Fruit fly (Drosophila melanogaster) ovary, adult (tissue): ENCODE measurements around the gene SLC5A11.
A peak's percentile ranks its signal among the peaks of the same experiment; 100 is the strongest.

ENCODE experiments used
- CG17801 ChIP-seq: fragments of 200-800 bp; optimal IDR thresholded peaks from 2 replicates; lab custom pipeline; 2019; ENCODE audit warnings: missing biosample characterization, mild to moderate bottlenecking, missing genetic modification characterization, moderate library complexity; ENCODE audit not compliant: partially characterized antibody

Gene SLC5A11

dm6 chr2L:8165800-8166576, 38.9 kb downstream of the SLC5A11 start:
- no peak for TF ChIP-seq CG17801 (GFP tag; lab: Kevin White, UChicago)

dm6 chr2L:8164219-8164618, 40.7 kb downstream of the SLC5A11 start:
- TF ChIP-seq CG17801 (GFP tag; lab: Kevin White, UChicago), result no peak

dm6 chr2L:8163588-8164166, 41.3 kb downstream of the SLC5A11 start:
- peak; percentile 11 for TF ChIP-seq CG17801 (GFP tag; lab: Kevin White, UChicago)

- no peak for TF ChIP-seq CG17801 (GFP tag; lab: Kevin White, UChicago)
Observed at dm6 chr2L:8163025-8163351, 41.9 kb downstream of the SLC5A11 start, which contains the start of gene Piezo. TSS of gene Piezo (plus strand) at chr2L:8163073.

dm6 chr2L:8162307-8163024, 42.5 kb downstream of the SLC5A11 start, which contains the start of gene Acbp1:
TSS of gene Acbp1 (minus strand) at chr2L:8162452.
- TF ChIP-seq CG17801 (GFP tag; lab: Kevin White, UChicago), result peak; percentile 99

dm6 chr2L:8161994-8162306, 43.0 kb downstream of the SLC5A11 start:
- no peak for TF ChIP-seq CG17801 (GFP tag; lab: Kevin White, UChicago)

dm6 chr2L:8159498-8159897, 45.4 kb downstream of the SLC5A11 start, which contains the start of the genes PAPLA1 and Rbsn-5:
TSS of gene PAPLA1 (minus strand) at chr2L:8159638.
TSS of gene Rbsn-5 (plus strand) at chr2L:8159832.
- peak; percentile 92 for TF ChIP-seq CG17801 (GFP tag; lab: Kevin White, UChicago)

dm6 chr2L:8157166-8157565, 47.8 kb downstream of the SLC5A11 start:
- no peak for TF ChIP-seq CG17801 (GFP tag; lab: Kevin White, UChicago)

dm6 chr2L:8156682-8157081, 48.2 kb downstream of the SLC5A11 start:
- peak; percentile 65 for TF ChIP-seq CG17801 (GFP tag; lab: Kevin White, UChicago)
